Fruit fly (Drosophila melanogaster): ENCODE data around the gene Karybeta3.
A peak's percentile ranks its signal among the peaks of the same experiment; 100 is the strongest.

Karybeta3 gene

dm6 chr3R:4649880-4650493 is 1.0 kb downstream of the Karybeta3 start:
- peak; percentile 94 for TF ChIP-seq psq (GFP tag; optimal IDR thresholded peaks at IDR 0.05)
- TF ChIP-seq jim (GFP tag; optimal IDR thresholded peaks at IDR 0.05), result no peak

- TF ChIP-seq psq (GFP tag; optimal IDR thresholded peaks at IDR 0.05) (peak; percentile 51), OdsH (GFP tag; optimal IDR thresholded peaks at IDR 0.05) (peak; percentile 45), Mio (GFP tag; optimal IDR thresholded peaks at IDR 0.05) (no peak), rgr (GFP tag; optimal IDR thresholded peaks at IDR 0.05) (peak; percentile 94), Hr83 (GFP tag; optimal IDR thresholded peaks at IDR 0.05; ENCODE audit: poor library complexity, severe bottlenecking) (peak; percentile 68), N (GFP tag; optimal IDR thresholded peaks at IDR 0.05) (no peak), Vsx2 (GFP tag; optimal IDR thresholded peaks at IDR 0.05; ENCODE audit: partially characterized antibody) (peak; percentile 94), foxo (GFP tag; optimal IDR thresholded peaks at IDR 0.05) (peak in 1 of 2 experiments; percentile 59), br (GFP tag; optimal IDR thresholded peaks at IDR 0.05) (no peak), Hnf4 (GFP tag; optimal IDR thresholded peaks at IDR 0.05) (peak; percentile 65), GATAd (GFP tag; optimal IDR thresholded peaks at IDR 0.05) (peak; percentile 19), Rel (GFP tag; optimal IDR thresholded peaks at IDR 0.05) (no peak), Rel (tag; optimal IDR thresholded peaks at IDR 0.05) (no peak), h (GFP tag; optimal IDR thresholded peaks at IDR 0.05) (peak; percentile 60), sage (GFP tag; optimal IDR thresholded peaks at IDR 0.05) (peak; percentile 63), Dif (GFP tag; optimal IDR thresholded peaks at IDR 0.05; ENCODE audit: partially characterized antibody) (peak; percentile 83), HLH106 (tag; optimal IDR thresholded peaks at IDR 0.05) (peak; percentile 1), ey (GFP tag; optimal IDR thresholded peaks at IDR 0.05) (peak; percentile 15)
These were observed 5.7 kb downstream of the Karybeta3 start, which contains the start of gene spartin for dm6 chr3R:4654557-4655273. spartin (plus strand) TSS chr3R:4654800.

dm6 chr3R:4658991-4659933 is 10.3 kb downstream of the Karybeta3 start, which contains the start of gene smash:
smash (plus strand) TSS chr3R:4659579.
- TF ChIP-seq Hnf4 (GFP tag; optimal IDR thresholded peaks at IDR 0.05), result peak; percentile 37
- no peak for TF ChIP-seq dsf (GFP tag; optimal IDR thresholded peaks at IDR 0.05; ENCODE audit: borderline replicate concordance)
- peak; percentile 41 for TF ChIP-seq Myc (optimal IDR thresholded peaks at IDR 0.05)
- peak; percentile 80 for TF ChIP-seq jim (GFP tag; optimal IDR thresholded peaks at IDR 0.05)
- TF ChIP-seq GATAd (GFP tag; optimal IDR thresholded peaks at IDR 0.05), result no peak
- TF ChIP-seq brk (GFP tag; optimal IDR thresholded peaks at IDR 0.05), result peak; percentile 31
- TF ChIP-seq dl (GFP tag; optimal IDR thresholded peaks at IDR 0.05; ENCODE audit: insufficient read depth in 1 of 2, partially characterized antibody in 2 of 2), result peak in 1 of 2 experiments; percentile 34
- TF ChIP-seq rgr (GFP tag; optimal IDR thresholded peaks at IDR 0.05), result peak; percentile 71
- no peak for TF ChIP-seq Dfd (GFP tag; optimal IDR thresholded peaks at IDR 0.05)
- TF ChIP-seq Rel (GFP tag; optimal IDR thresholded peaks at IDR 0.05), result no peak
- peak; percentile 89 for TF ChIP-seq Rel (tag; optimal IDR thresholded peaks at IDR 0.05)
- TF ChIP-seq woc (GFP tag; optimal IDR thresholded peaks at IDR 0.05), result no peak
- peak in 1 of 2 experiments; percentile 54 for TF ChIP-seq foxo (GFP tag; optimal IDR thresholded peaks at IDR 0.05)
- no peak for TF ChIP-seq pan (optimal IDR thresholded peaks at IDR 0.05)
- TF ChIP-seq OdsH (GFP tag; optimal IDR thresholded peaks at IDR 0.05), result peak; percentile 52
- no peak for TF ChIP-seq fru (GFP tag; optimal IDR thresholded peaks at IDR 0.05)
- no peak for TF ChIP-seq CG32264 (GFP tag; optimal IDR thresholded peaks at IDR 0.05)
- no peak for TF ChIP-seq Abd-B (GFP tag; optimal IDR thresholded peaks at IDR 0.05)
- peak; percentile 78 for TF ChIP-seq Hr83 (GFP tag; optimal IDR thresholded peaks at IDR 0.05; ENCODE audit: poor library complexity, severe bottlenecking)
- TF ChIP-seq Mio (GFP tag; optimal IDR thresholded peaks at IDR 0.05), result peak; percentile 26
- no peak for TF ChIP-seq tai (GFP tag; optimal IDR thresholded peaks at IDR 0.05)
- TF ChIP-seq N (GFP tag; optimal IDR thresholded peaks at IDR 0.05), result peak; percentile 31
- TF ChIP-seq sv (GFP tag; optimal IDR thresholded peaks at IDR 0.05), result peak; percentile 28
- peak; percentile 38 for TF ChIP-seq ey (GFP tag; optimal IDR thresholded peaks at IDR 0.05)
- TF ChIP-seq lola (GFP tag; optimal IDR thresholded peaks at IDR 0.05), result no peak
- peak; percentile 75 for TF ChIP-seq Vsx2 (GFP tag; optimal IDR thresholded peaks at IDR 0.05; ENCODE audit: partially characterized antibody)
- TF ChIP-seq h (GFP tag; optimal IDR thresholded peaks at IDR 0.05), result peak; percentile 56
- TF ChIP-seq Jra (GFP tag; optimal IDR thresholded peaks at IDR 0.05), result peak; percentile 56
- TF ChIP-seq sage (GFP tag; optimal IDR thresholded peaks at IDR 0.05), result peak; percentile 4
- peak; percentile 76 for TF ChIP-seq Dif (GFP tag; optimal IDR thresholded peaks at IDR 0.05; ENCODE audit: partially characterized antibody)
- no peak for TF ChIP-seq CrebA (GFP tag; optimal IDR thresholded peaks at IDR 0.05; ENCODE audit: borderline replicate concordance)
- TF ChIP-seq CG9705 (GFP tag; optimal IDR thresholded peaks at IDR 0.05), result no peak
- no peak for TF ChIP-seq dmrt93B (GFP tag; optimal IDR thresholded peaks at IDR 0.05)
- peak; percentile 8 for TF ChIP-seq HLH106 (tag; optimal IDR thresholded peaks at IDR 0.05)
- no peak for TF ChIP-seq Hr78 (GFP tag; optimal IDR thresholded peaks at IDR 0.05)
- no peak for TF ChIP-seq usp (GFP tag; optimal IDR thresholded peaks at IDR 0.05)
- TF ChIP-seq psq (GFP tag; optimal IDR thresholded peaks at IDR 0.05), result peak; percentile 47
- peak; percentile 53 for TF ChIP-seq Sp1 (GFP tag; optimal IDR thresholded peaks at IDR 0.05)
- peak; percentile 51 for TF ChIP-seq br (GFP tag; optimal IDR thresholded peaks at IDR 0.05)

Measured in whole organism, wandering third instar larva.